Worm (Caenorhabditis elegans) whole organism, L1 larva: ENCODE data around the gene fbl-1.

ENCODE experiments used
- C04F5.9 ChIP-seq: sonication (generic microtip); optimal IDR thresholded peaks from 2 replicates; lab custom pipeline; 2016; ENCODE audit warnings: missing genetic modification characterization, missing compliant biosample characterization
- C16A3.4 ChIP-seq: fragments of 150-350 bp; optimal IDR thresholded peaks from 2 replicates; lab custom pipeline; 2014; ENCODE audit warnings: missing biosample characterization, missing genetic modification characterization
- aha-1 ChIP-seq: fragments of 150-350 bp; optimal IDR thresholded peaks from 2 replicates; lab custom pipeline; 2014; ENCODE audit warnings: missing biosample characterization, missing genetic modification characterization
- alr-1 ChIP-seq: fragments of 200-800 bp; sonication (Bioruptor generic); optimal IDR thresholded peaks from 2 replicates; lab custom pipeline; 2018; ENCODE audit warnings: borderline replicate concordance, mild to moderate bottlenecking, missing genetic modification characterization, missing compliant biosample characterization
- blmp-1 ChIP-seq: fragments of 150-350 bp; optimal IDR thresholded peaks from 2 replicates; lab custom pipeline; 2014; ENCODE audit warnings: missing biosample characterization, missing genetic modification characterization
- ceh-63 ChIP-seq: fragments of 200-800 bp; sonication (Bioruptor generic); optimal IDR thresholded peaks from 2 replicates; lab custom pipeline; 2018; ENCODE audit warnings: mild to moderate bottlenecking, missing genetic modification characterization, missing compliant biosample characterization
- ceh-82 ChIP-seq, 3 experiments: fragments of 150-350 bp in 1 of 3; sonication (generic microtip) in 2 of 3; optimal IDR thresholded peaks; 2 replicates each; lab custom pipeline; 2014 to 2017; ENCODE audit warnings: missing biosample characterization in 3 of 3, missing genetic modification characterization in 3 of 3
- ceh-88 ChIP-seq: fragments of 200-800 bp; sonication (Bioruptor generic); IDR thresholded peaks from 2 replicates; pipeline ENCODE4 v1.3.6; 2022; ENCODE audit warnings: missing genetic modification characterization, missing compliant biosample characterization
- ceh-90 ChIP-seq: sonication (generic microtip); optimal IDR thresholded peaks from 2 replicates; lab custom pipeline; 2016; ENCODE audit warnings: missing genetic modification characterization, missing compliant biosample characterization
- ces-1 ChIP-seq: fragments of 150-350 bp; optimal IDR thresholded peaks from 2 replicates; lab custom pipeline; 2014; ENCODE audit warnings: missing biosample characterization, missing genetic modification reagents, missing genetic modification characterization
- dpl-1 ChIP-seq, 3 experiments: fragments of 150-350 bp in 2 of 3; sonication (generic microtip) in 1 of 3; optimal IDR thresholded peaks; 2 replicates each; lab custom pipeline; 2014 to 2017; ENCODE audit warnings: missing biosample characterization in 3 of 3, missing genetic modification characterization in 3 of 3, missing genetic modification reagents in 3 of 3
- efl-1 ChIP-seq, 4 experiments: fragments of 150-350 bp; optimal IDR thresholded peaks in 3 of 4; peaks in 1 of 4; 1 replicate in 1 of 4; 2 replicates in 3 of 4; lab custom pipeline; 2014; ENCODE audit warnings: missing biosample characterization in 2 of 4, missing genetic modification characterization in 2 of 4, missing genetic modification reagents in 2 of 4
- egl-27 ChIP-seq, 2 experiments: fragments of 150-350 bp in 1 of 2; sonication (generic microtip); optimal IDR thresholded peaks; 3 replicates each; lab custom pipeline; 2017 to 2018; ENCODE audit warnings: missing biosample characterization in 2 of 2, missing genetic modification characterization in 2 of 2, missing genetic modification reagents in 2 of 2
- elt-2 ChIP-seq: sonication (generic microtip); optimal IDR thresholded peaks from 2 replicates; lab custom pipeline; 2016; ENCODE audit warnings: missing genetic modification characterization, mild to moderate bottlenecking, inconsistent platforms, missing compliant biosample characterization, missing genetic modification reagents
- ets-5 ChIP-seq: fragments of 200-800 bp; sonication (Bioruptor generic); IDR thresholded peaks from 2 replicates; pipeline ENCODE4 v1.3.6; 2022; ENCODE audit warnings: missing genetic modification characterization, missing compliant biosample characterization
- fkh-10 ChIP-seq: sonication (generic microtip); optimal IDR thresholded peaks from 2 replicates; lab custom pipeline; 2017; ENCODE audit warnings: missing biosample characterization, missing genetic modification reagents, missing genetic modification characterization
- fkh-4 ChIP-seq: sonication (generic microtip); optimal IDR thresholded peaks from 2 replicates; lab custom pipeline; 2016; ENCODE audit warnings: missing compliant biosample characterization, missing genetic modification characterization, borderline replicate concordance
- fkh-8 ChIP-seq: sonication (generic microtip); optimal IDR thresholded peaks from 2 replicates; lab custom pipeline; 2016; ENCODE audit warnings: mild to moderate bottlenecking, missing genetic modification characterization, missing compliant biosample characterization
- fos-1 ChIP-seq: fragments of 150-350 bp; optimal IDR thresholded peaks from 2 replicates; lab custom pipeline; 2014; ENCODE audit warnings: missing biosample characterization, missing genetic modification characterization
- grh-1 ChIP-seq: fragments of 200-800 bp; sonication (Bioruptor generic); IDR thresholded peaks from 2 replicates; pipeline ENCODE4 v1.3.6; 2022; ENCODE audit warnings: missing genetic modification reagents, missing genetic modification characterization, missing compliant biosample characterization
- hlh-4 ChIP-seq: sonication (generic microtip); optimal IDR thresholded peaks from 2 replicates; lab custom pipeline; 2016; ENCODE audit warnings: mild to moderate bottlenecking, missing genetic modification characterization, missing compliant biosample characterization
- isw-1 ChIP-seq: fragments of 200-800 bp; sonication (Bioruptor generic); IDR thresholded peaks from 2 replicates; pipeline ENCODE4 v1.3.6; 2022; ENCODE audit warnings: missing genetic modification characterization, missing compliant biosample characterization
- jun-1 ChIP-seq: fragments of 150-350 bp; optimal IDR thresholded peaks from 2 replicates; lab custom pipeline; 2014; ENCODE audit warnings: missing biosample characterization, missing genetic modification reagents, missing genetic modification characterization
- lin-14 ChIP-seq: fragments of 200-800 bp; sonication (Bioruptor generic); optimal IDR thresholded peaks from 2 replicates; lab custom pipeline; 2018; ENCODE audit warnings: mild to moderate bottlenecking, missing genetic modification characterization, moderate library complexity, missing compliant biosample characterization
- lin-39 ChIP-seq: fragments of 150-350 bp; optimal IDR thresholded peaks from 2 replicates; lab custom pipeline; 2014; ENCODE audit warnings: missing biosample characterization, missing genetic modification reagents, missing genetic modification characterization
- lir-3 ChIP-seq: sonication (generic microtip); optimal IDR thresholded peaks from 2 replicates; lab custom pipeline; 2016; ENCODE audit warnings: mild to moderate bottlenecking, missing genetic modification characterization, moderate library complexity, missing compliant biosample characterization; ENCODE audit not compliant: poor library complexity
- lsy-2 ChIP-seq, 2 experiments: fragments of 150-350 bp; optimal IDR thresholded peaks; 2 replicates each; lab custom pipeline; 2014; ENCODE audit warnings: missing biosample characterization in 2 of 2, missing genetic modification characterization in 2 of 2
- mdl-1 ChIP-seq, 2 experiments: fragments of 150-350 bp; optimal IDR thresholded peaks; 2 replicates each; lab custom pipeline; 2014 to 2017; ENCODE audit warnings: missing biosample characterization in 2 of 2, missing genetic modification characterization in 2 of 2, inconsistent platforms in 1 of 2
- mep-1 ChIP-seq: fragments of 150-350 bp; optimal IDR thresholded peaks from 2 replicates; lab custom pipeline; 2014; ENCODE audit warnings: missing biosample characterization, missing genetic modification characterization
- nhr-11 ChIP-seq: fragments of 150-350 bp; optimal IDR thresholded peaks from 2 replicates; lab custom pipeline; 2014; ENCODE audit warnings: missing biosample characterization, missing genetic modification characterization
- nhr-12 ChIP-seq: sonication (generic microtip); optimal IDR thresholded peaks from 2 replicates; lab custom pipeline; 2017; ENCODE audit warnings: missing biosample characterization, missing genetic modification characterization
- nhr-20 ChIP-seq: sonication (generic microtip); optimal IDR thresholded peaks from 2 replicates; lab custom pipeline; 2016; ENCODE audit warnings: mild to moderate bottlenecking, missing genetic modification characterization, missing compliant biosample characterization
- nhr-71 ChIP-seq: sonication (generic microtip); optimal IDR thresholded peaks from 2 replicates; lab custom pipeline; 2016; ENCODE audit warnings: mild to moderate bottlenecking, missing genetic modification characterization, moderate library complexity, missing compliant biosample characterization
- nhr-77 ChIP-seq: fragments of 150-350 bp; optimal IDR thresholded peaks from 2 replicates; lab custom pipeline; 2014; ENCODE audit warnings: missing biosample characterization, missing genetic modification characterization
- nhr-84 ChIP-seq: sonication (generic microtip); optimal IDR thresholded peaks from 2 replicates; lab custom pipeline; 2017; ENCODE audit warnings: missing biosample characterization, missing genetic modification characterization
- nhr-85 ChIP-seq: sonication (generic microtip); peaks from one replicate; lab custom pipeline; 2016; ENCODE audit warnings: missing genetic modification characterization, inconsistent platforms, missing compliant biosample characterization
- pag-3 ChIP-seq: sonication (generic microtip); optimal IDR thresholded peaks from 2 replicates; lab custom pipeline; 2017; ENCODE audit warnings: missing genetic modification characterization, mild to moderate bottlenecking, missing compliant biosample characterization, antibody characterized with exemption, borderline replicate concordance; ENCODE audit not compliant: insufficient read depth
- pax-3 ChIP-seq: fragments of 200-800 bp; sonication (Bioruptor generic); optimal IDR thresholded peaks from 2 replicates; lab custom pipeline; 2018; ENCODE audit warnings: mild to moderate bottlenecking, missing genetic modification characterization, moderate library complexity, missing compliant biosample characterization
- rnt-1 ChIP-seq: sonication (generic microtip); optimal IDR thresholded peaks from 2 replicates; lab custom pipeline; 2016; ENCODE audit warnings: mild to moderate bottlenecking, missing genetic modification characterization, moderate library complexity, missing compliant biosample characterization
- skn-1 ChIP-seq: fragments of 150-350 bp; optimal IDR thresholded peaks from 2 replicates; lab custom pipeline; 2014; ENCODE audit warnings: missing biosample characterization, missing genetic modification characterization
- snpc-4 ChIP-seq: fragments of 150-350 bp; optimal IDR thresholded peaks from 2 replicates; lab custom pipeline; 2014; ENCODE audit warnings: missing biosample characterization, missing genetic modification characterization
- snu-23 ChIP-seq: sonication (generic microtip); optimal IDR thresholded peaks from 2 replicates; lab custom pipeline; 2016; ENCODE audit warnings: missing genetic modification characterization, missing compliant biosample characterization
- sox-4 ChIP-seq: sonication (generic microtip); optimal IDR thresholded peaks from 2 replicates; lab custom pipeline; 2016; ENCODE audit warnings: missing genetic modification characterization, missing compliant biosample characterization
- sup-37 ChIP-seq: fragments of 200-800 bp; sonication (Bioruptor generic); optimal IDR thresholded peaks from 2 replicates; lab custom pipeline; 2018; ENCODE audit warnings: mild to moderate bottlenecking, missing genetic modification characterization, missing compliant biosample characterization
- swsn-7 ChIP-seq: sonication (generic microtip); optimal IDR thresholded peaks from 2 replicates; lab custom pipeline; 2016; ENCODE audit warnings: missing genetic modification characterization, missing compliant biosample characterization
- unc-98 ChIP-seq: fragments of 200-800 bp; sonication (Bioruptor generic); IDR thresholded peaks from 2 replicates; pipeline ENCODE4 v1.3.6; 2022; ENCODE audit warnings: missing genetic modification characterization, missing compliant biosample characterization
- xbp-1 ChIP-seq: sonication (generic microtip); optimal IDR thresholded peaks from 2 replicates; lab custom pipeline; 2016; ENCODE audit warnings: missing genetic modification characterization, missing compliant biosample characterization
- zag-1 ChIP-seq: fragments of 150-350 bp; optimal IDR thresholded peaks from 2 replicates; lab custom pipeline; 2014; ENCODE audit warnings: missing biosample characterization, missing genetic modification characterization
- zip-4 ChIP-seq: fragments of 200-800 bp; sonication (Bioruptor generic); optimal IDR thresholded peaks from 2 replicates; lab custom pipeline; 2018; ENCODE audit warnings: mild to moderate bottlenecking, missing genetic modification characterization, moderate library complexity, missing compliant biosample characterization
- ztf-11 ChIP-seq, 2 experiments: sonication (generic microtip); optimal IDR thresholded peaks; 2 replicates each; lab custom pipeline; 2016 to 2017; ENCODE audit warnings: missing genetic modification characterization in 2 of 2, missing biosample characterization in 1 of 2, missing compliant biosample characterization in 1 of 2

Gene fbl-1

ce11 chrIV:9513360-9513777, 27.2 kb upstream of the fbl-1 start (continued):
- TF ChIP-seq ces-1 (GFP tag; lab: Kevin White, UChicago) (no peak), ets-5 (GFP tag; lab: Robert Waterston, UW) (no peak), blmp-1 (tag; lab: Kevin White, UChicago) (peak; percentile 100), swsn-7 (tag; lab: Kevin White, UChicago) (peak; percentile 44), sup-37 (no peak), lir-3 (peak; percentile 36), fkh-8 (no peak), pag-3 (tag; lab: Kevin White, UChicago) (no peak), C16A3.4 (tag; lab: Kevin White, UChicago) (peak; percentile 41), ceh-88 (GFP tag; lab: Robert Waterston, UW) (no peak), mdl-1 (tag; optimal IDR thresholded peaks at IDR 0.05; lab: Kevin White, UChicago) (peak in 1 of 2 experiments; percentile 72), fkh-4 (no peak), pax-3 (tag; lab: Kevin White, UChicago) (no peak), unc-98 (no peak), snu-23 (GFP tag; lab: Kevin White, UChicago) (peak; percentile 57), egl-27 (tag; optimal IDR thresholded peaks at IDR 0.05; lab: Kevin White, UChicago) (no peak), ztf-11 (tag; optimal IDR thresholded peaks at IDR 0.05; lab: Kevin White, UChicago) (no peak), jun-1 (tag; lab: Kevin White, UChicago) (peak; percentile 35), fos-1 (tag; lab: Kevin White, UChicago) (no peak), nhr-77 (tag; lab: Kevin White, UChicago) (no peak), rnt-1 (peak; percentile 33), elt-2 (tag; lab: Kevin White, UChicago) (peak; percentile 77), hlh-4 (no peak), nhr-20 (tag; lab: Kevin White, UChicago) (peak; percentile 77), nhr-12 (no peak), sox-4 (tag; lab: Kevin White, UChicago) (no peak), lsy-2 (tag; optimal IDR thresholded peaks at IDR 0.05; lab: Kevin White, UChicago) (peak; percentile 48 to 63), lin-14 (GFP tag; lab: Kevin White, UChicago) (peak; percentile 58), ceh-63 (GFP tag; lab: Kevin White, UChicago) (no peak), zag-1 (tag; lab: Kevin White, UChicago) (no peak)

DNA sequence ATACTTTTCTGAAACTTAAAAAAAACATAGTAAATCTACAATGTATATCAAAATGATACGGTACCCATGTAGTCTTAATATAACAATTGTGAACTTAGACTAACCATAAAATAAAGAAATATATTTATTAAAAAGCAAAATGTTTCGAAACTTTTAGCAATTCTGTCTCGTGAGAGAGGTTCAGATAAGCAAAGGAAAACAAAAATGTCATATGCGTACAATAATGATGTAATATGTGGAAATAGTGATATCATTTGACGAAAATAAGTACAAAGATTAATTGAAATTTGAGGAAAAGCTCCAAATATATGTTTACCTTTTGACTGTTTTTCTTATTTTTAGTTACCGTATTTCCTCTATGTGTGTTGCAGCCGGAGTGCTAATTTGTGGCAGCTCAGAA, 26.5 kb upstream of the fbl-1 start:
- TF ChIP-seq nhr-71 (tag; lab: Kevin White, UChicago) (peak; percentile 11), skn-1 (tag; lab: Kevin White, UChicago) (peak; percentile 54), nhr-85 (tag; lab: Kevin White, UChicago) (peak; percentile 44), nhr-84 (no peak), alr-1 (tag; lab: Kevin White, UChicago) (no peak), fkh-10 (no peak), elt-2 (tag; lab: Kevin White, UChicago) (peak; percentile 47)

DNA sequence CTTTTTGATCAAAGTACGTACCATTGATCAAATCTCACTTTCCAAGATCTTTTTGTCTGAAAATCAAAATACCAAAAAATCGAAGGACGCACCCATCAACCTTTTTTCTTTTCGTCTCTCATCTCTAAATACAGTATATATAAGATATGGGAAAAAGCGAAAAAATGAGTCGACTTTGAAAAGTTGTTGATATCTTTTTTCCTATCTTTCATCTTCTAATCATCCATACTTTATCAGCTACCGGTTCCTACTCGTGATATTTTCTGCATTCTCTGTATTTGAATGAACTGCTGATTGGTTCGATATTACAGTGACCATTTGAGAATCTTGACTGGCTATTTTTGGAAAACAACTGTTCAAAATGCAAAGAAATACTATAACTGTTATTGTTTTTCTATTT, 23.8 kb upstream of the fbl-1 start, which contains the start of gene C33A12.19:
Gene C33A12.19 (plus strand): TSS at position 169 of the 400 bp plus-strand sequence.
- TF ChIP-seq ceh-82 (tag; optimal IDR thresholded peaks at IDR 0.05; lab: Kevin White, UChicago) (no peak), lsy-2 (tag; optimal IDR thresholded peaks at IDR 0.05; lab: Kevin White, UChicago) (peak; percentile 20 to 70), zip-4 (GFP tag; lab: Kevin White, UChicago) (no peak), dpl-1 (GFP tag; optimal IDR thresholded peaks at IDR 0.05; lab: Kevin White, UChicago) (no peak), efl-1 (optimal IDR thresholded peaks at IDR 0.05; lab: Kevin White, UChicago) (no peak), efl-1 (GFP tag; optimal IDR thresholded peaks at IDR 0.05 in 1 of 2; lab: Kevin White, UChicago) (peak in 1 of 2 experiments; percentile 90), grh-1 (GFP tag; lab: Robert Waterston, UW) (peak; percentile 57), nhr-20 (tag; lab: Kevin White, UChicago) (peak; percentile 75), blmp-1 (tag; lab: Kevin White, UChicago) (peak; percentile 65), nhr-71 (tag; lab: Kevin White, UChicago) (peak; percentile 66), aha-1 (tag; lab: Kevin White, UChicago) (no peak), xbp-1 (tag; lab: Kevin White, UChicago) (no peak), sup-37 (no peak), snpc-4 (no peak), mep-1 (peak; percentile 17), lin-39 (tag; lab: Kevin White, UChicago) (no peak), C04F5.9 (tag; lab: Kevin White, UChicago) (no peak), ceh-90 (tag; lab: Kevin White, UChicago) (no peak), isw-1 (GFP tag; lab: Robert Waterston, UW) (no peak), nhr-11 (tag; lab: Kevin White, UChicago) (no peak), elt-2 (tag; lab: Kevin White, UChicago) (peak; percentile 44), pag-3 (tag; lab: Kevin White, UChicago) (no peak)
